Fruit fly (Drosophila melanogaster): Measurements from ENCODE around the gene Mur18B.

The Mur18B gene

DNA sequence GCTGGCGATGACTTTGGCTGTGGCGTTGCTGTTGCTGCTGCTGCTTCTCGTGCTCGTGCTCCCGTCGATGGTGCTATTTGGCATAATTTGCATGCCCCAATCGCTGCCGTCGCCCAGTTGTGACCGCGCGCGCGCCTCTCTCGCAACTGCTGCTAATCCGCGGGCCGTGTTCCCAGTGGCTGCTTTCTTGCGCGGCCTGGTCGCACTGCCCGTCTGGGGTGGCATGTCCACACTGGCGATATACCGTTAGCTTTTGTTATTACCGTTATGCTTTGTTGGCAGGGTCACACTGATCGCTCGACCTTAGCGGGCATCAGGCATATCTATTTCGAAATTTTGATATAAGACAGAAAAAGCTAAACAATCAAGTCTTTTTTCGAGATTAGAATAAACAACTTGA lies 11.4 kb upstream of the Mur18B start, which contains the start of gene CG7990 (continued):
- TF ChIP-seq Dref (GFP tag; IDR thresholded peaks at IDR 0.05) (peak; percentile 44), CG17361 (GFP tag; IDR thresholded peaks at IDR 0.05) (no peak), Fer2 (tag; optimal IDR thresholded peaks at IDR 0.05) (no peak), Dek (tag; optimal IDR thresholded peaks at IDR 0.05) (no peak), bcd (GFP tag; optimal IDR thresholded peaks at IDR 0.05) (peak; percentile 16), slbo (GFP tag; IDR thresholded peaks at IDR 0.05) (no peak), so (GFP tag; IDR thresholded peaks at IDR 0.05) (no peak), ewg (GFP tag; optimal IDR thresholded peaks at IDR 0.05) (peak; percentile 86), vnd (GFP tag; IDR thresholded peaks at IDR 0.05; ENCODE audit: partially characterized antibody) (0 out of 3 replicates have a peak, but pooled peaks have one; percentile 34), Hr51 (GFP tag; optimal IDR thresholded peaks at IDR 0.05) (no peak), chm (GFP tag; IDR thresholded peaks at IDR 0.05) (no peak), CG12744 (GFP tag; optimal IDR thresholded peaks at IDR 0.05) (no peak), CG13123 (GFP tag; optimal IDR thresholded peaks at IDR 0.05) (no peak), CG13296 (GFP tag; optimal IDR thresholded peaks at IDR 0.05) (no peak), CG11696 (GFP tag; IDR thresholded peaks at IDR 0.05) (no peak), wdn (GFP tag; IDR thresholded peaks at IDR 0.05) (no peak), CG1603 (tag; optimal IDR thresholded peaks at IDR 0.05) (no peak), yki (optimal IDR thresholded peaks at IDR 0.05) (no peak), zfh1 (GFP tag; IDR thresholded peaks at IDR 0.05) (no peak), sens (GFP tag) (no peak), lola (GFP tag; optimal IDR thresholded peaks at IDR 0.05) (no peak), CG6683 (GFP tag; optimal IDR thresholded peaks at IDR 0.05) (no peak), oc (tag; optimal IDR thresholded peaks at IDR 0.05) (peak; percentile 6), Abd-B (GFP tag; optimal IDR thresholded peaks at IDR 0.05) (no peak), CG32532 (GFP tag; IDR thresholded peaks at IDR 0.05) (no peak), hb (GFP tag; IDR thresholded peaks at IDR 0.05; ENCODE audit: partially characterized antibody) (no peak), CG17385 (GFP tag; optimal IDR thresholded peaks at IDR 0.05) (no peak), bab2 (GFP tag; optimal IDR thresholded peaks at IDR 0.05) (no peak), CG10267 (tag; optimal IDR thresholded peaks at IDR 0.05) (no peak), Taf1 (GFP tag; IDR thresholded peaks at IDR 0.05) (no peak), BtbVII (GFP tag; optimal IDR thresholded peaks at IDR 0.05) (no peak), Xbp1 (GFP tag; optimal IDR thresholded peaks at IDR 0.05) (no peak), Sox100B (GFP tag; optimal IDR thresholded peaks at IDR 0.05) (no peak), pros (GFP tag; optimal IDR thresholded peaks at IDR 0.05) (no peak), Hey (tag; optimal IDR thresholded peaks at IDR 0.05) (no peak), CG14710 (tag; optimal IDR thresholded peaks at IDR 0.05) (peak; percentile 34), Gug (GFP tag; IDR thresholded peaks at IDR 0.05) (no peak), CG8944 (GFP tag; optimal IDR thresholded peaks at IDR 0.05) (no peak), CG4617 (GFP tag; optimal IDR thresholded peaks at IDR 0.05; ENCODE audit: borderline replicate concordance) (no peak), CG10274 (GFP tag; optimal IDR thresholded peaks at IDR 0.05) (no peak), crc (GFP tag; optimal IDR thresholded peaks at IDR 0.05) (no peak), pb (GFP tag; optimal IDR thresholded peaks at IDR 0.05) (no peak), CG7372 (GFP tag; IDR thresholded peaks at IDR 0.05) (no peak), CG10462 (GFP tag; optimal IDR thresholded peaks at IDR 0.05) (peak; percentile 45), Jarid2 (GFP tag; optimal IDR thresholded peaks at IDR 0.05) (no peak), chn (GFP tag; optimal IDR thresholded peaks at IDR 0.05) (no peak), tx (GFP tag; optimal IDR thresholded peaks at IDR 0.05) (no peak), CG14441 (GFP tag; IDR thresholded peaks at IDR 0.05) (no peak), pho (GFP tag; optimal IDR thresholded peaks at IDR 0.05) (no peak), CG3838 (GFP tag; optimal IDR thresholded peaks at IDR 0.05) (no peak), cas (GFP tag; IDR thresholded peaks at IDR 0.05) (no peak), lov (optimal IDR thresholded peaks at IDR 0.05) (no peak), lov (GFP tag; IDR thresholded peaks at IDR 0.05) (no peak)
